Fruit fly (Drosophila melanogaster): ENCODE results near the gene CG17129.

The CG17129 gene

dm6 chr3L:633272-634254, 46.6 kb downstream of the CG17129 start (continued):
- TF ChIP-seq lola (GFP tag; optimal IDR thresholded peaks at IDR 0.05): peak in 1 of 3 experiments; percentile 89
- TF ChIP-seq Elba2 (GFP tag; optimal IDR thresholded peaks at IDR 0.05): no peak
- TF ChIP-seq CG15011 (GFP tag; optimal IDR thresholded peaks at IDR 0.05): peak; percentile 55
- TF ChIP-seq bowl (GFP tag; IDR thresholded peaks at IDR 0.05): 0 out of 2 replicates have a peak, but pooled peaks have one; percentile 33
- peak; percentile 76 for TF ChIP-seq maf-S (GFP tag; optimal IDR thresholded peaks at IDR 0.05)
- TF ChIP-seq MTF-1 (GFP tag; optimal IDR thresholded peaks at IDR 0.05; ENCODE audit: borderline replicate concordance): peak; percentile 47
- 0 out of 3 replicates have a peak, but pooled peaks have one; percentile 52 for TF ChIP-seq CG11695 (GFP tag; IDR thresholded peaks at IDR 0.05)
- TF ChIP-seq amos (GFP tag; IDR thresholded peaks at IDR 0.05; ENCODE audit: partially characterized antibody): no peak
- TF ChIP-seq CG6175 (GFP tag; IDR thresholded peaks at IDR 0.05): no peak
- peak in 1 of 2 experiments; percentile 15 for TF ChIP-seq insv (GFP tag; optimal IDR thresholded peaks at IDR 0.05)
- TF ChIP-seq tx (GFP tag; optimal IDR thresholded peaks at IDR 0.05): peak; percentile 54
- 0 out of 2 replicates have a peak, but pooled peaks have one; percentile 24 for TF ChIP-seq NFAT (GFP tag; IDR thresholded peaks at IDR 0.05)
- peak; percentile 86 for TF ChIP-seq esg (GFP tag; conservative IDR thresholded peaks at IDR 0.05)
- TF ChIP-seq gce (GFP tag; IDR thresholded peaks at IDR 0.05): peak; percentile 84
- TF ChIP-seq PHDP (tag; optimal IDR thresholded peaks at IDR 0.05): peak; percentile 86
- 0 out of 2 replicates have a peak, but pooled peaks have one; percentile 30 for TF ChIP-seq klu (GFP tag; IDR thresholded peaks at IDR 0.05)
- TF ChIP-seq CG2678 (tag; optimal IDR thresholded peaks at IDR 0.05): peak; percentile 83
- peak; percentile 89 for TF ChIP-seq row (GFP tag; IDR thresholded peaks at IDR 0.05)
- no peak for TF ChIP-seq HLHmδ (GFP tag; optimal IDR thresholded peaks at IDR 0.05)
- peak; percentile 15 for TF ChIP-seq Nf-YC (tag; optimal IDR thresholded peaks at IDR 0.05)
- TF ChIP-seq CG9609 (GFP tag; optimal IDR thresholded peaks at IDR 0.05): peak; percentile 83
- TF ChIP-seq Mrtf (GFP tag; IDR thresholded peaks at IDR 0.05): peak; percentile 83
- peak; percentile 56 for TF ChIP-seq Usf (GFP tag; optimal IDR thresholded peaks at IDR 0.05)
- TF ChIP-seq CG12155 (GFP tag; optimal IDR thresholded peaks at IDR 0.05): peak; percentile 52
- peak; percentile 81 for TF ChIP-seq btn (GFP tag; optimal IDR thresholded peaks at IDR 0.05)
- TF ChIP-seq CkIIα-i1 (GFP tag; IDR thresholded peaks at IDR 0.05): no peak
- TF ChIP-seq ind (GFP tag; optimal IDR thresholded peaks at IDR 0.05): peak; percentile 84
- TF ChIP-seq crol (GFP tag; IDR thresholded peaks at IDR 0.05): peak; percentile 34; the same call in 1 of the 2 replicates
- peak; percentile 65 for TF ChIP-seq trh (GFP tag; optimal IDR thresholded peaks at IDR 0.05)
- peak; percentile 29 for TF ChIP-seq CG7745 (tag; optimal IDR thresholded peaks at IDR 0.05)
- no peak for TF ChIP-seq C15 (GFP tag; IDR thresholded peaks at IDR 0.05)
- TF ChIP-seq vvl (GFP tag; IDR thresholded peaks at IDR 0.05): peak; percentile 93
- peak; percentile 83 for TF ChIP-seq E2f1 (GFP tag; IDR thresholded peaks at IDR 0.05)
- peak; percentile 79 for TF ChIP-seq CG12659 (GFP tag; optimal IDR thresholded peaks at IDR 0.05)
- TF ChIP-seq CoRest (tag; optimal IDR thresholded peaks at IDR 0.05): peak; percentile 88
- peak; percentile 62 for TF ChIP-seq Rfx (GFP tag; IDR thresholded peaks at IDR 0.05)
- peak; percentile 84 for TF ChIP-seq CG7839 (tag; optimal IDR thresholded peaks at IDR 0.05)
- TF ChIP-seq CG10267 (tag; optimal IDR thresholded peaks at IDR 0.05): peak; percentile 81
- TF ChIP-seq gem (tag; optimal IDR thresholded peaks at IDR 0.05): peak; percentile 94
- peak; percentile 25 for TF ChIP-seq sd (tag; optimal IDR thresholded peaks at IDR 0.05)
- TF ChIP-seq CG4360 (GFP tag; IDR thresholded peaks at IDR 0.05): peak; percentile 90
- TF ChIP-seq disco-r (GFP tag; optimal IDR thresholded peaks at IDR 0.05): peak; percentile 69
- TF ChIP-seq ab (GFP tag; optimal IDR thresholded peaks at IDR 0.05): peak; percentile 28
- TF ChIP-seq CG1792 (GFP tag; optimal IDR thresholded peaks at IDR 0.05): peak; percentile 75
- 0 out of 2 replicates have a peak, but pooled peaks have one; percentile 32 for TF ChIP-seq CG42726 (GFP tag; IDR thresholded peaks at IDR 0.05; ENCODE audit: partially characterized antibody)
- TF ChIP-seq zen2 (GFP tag; IDR thresholded peaks at IDR 0.05; ENCODE audit: partially characterized antibody): no peak
- peak; percentile 71 for TF ChIP-seq her (GFP tag; optimal IDR thresholded peaks at IDR 0.05)
- TF ChIP-seq pum (GFP tag; optimal IDR thresholded peaks at IDR 0.05): peak; percentile 91
